Worm (Caenorhabditis elegans) whole organism, late embryonic: Measurements from ENCODE around the gene lec-3.

Experiments
- C08G9.2 ChIP-seq: sonication (generic microtip); optimal IDR thresholded peaks from 2 replicates; lab custom pipeline; 2016; ENCODE audit warnings: mild to moderate bottlenecking, missing genetic modification characterization, moderate library complexity, missing compliant biosample characterization
- C38D4.7 ChIP-seq: fragments of 200-800 bp; sonication (Bioruptor generic); optimal IDR thresholded peaks from 2 replicates; lab custom pipeline; 2018; ENCODE audit warnings: mild to moderate bottlenecking, missing genetic modification characterization, moderate library complexity, missing compliant biosample characterization
- K09A11.1 ChIP-seq: sonication (generic microtip); optimal IDR thresholded peaks from 2 replicates; lab custom pipeline; 2017; ENCODE audit warnings: antibody characterized with exemption, mild to moderate bottlenecking, missing genetic modification characterization, missing compliant biosample characterization; ENCODE audit not compliant: insufficient read depth
- T23F11.4 ChIP-seq: fragments of 200-800 bp; sonication (Bioruptor generic); optimal IDR thresholded peaks from 2 replicates; lab custom pipeline; 2018; ENCODE audit warnings: mild to moderate bottlenecking, missing genetic modification characterization, missing compliant biosample characterization
- Y22D7AL.16 ChIP-seq: sonication (generic microtip); optimal IDR thresholded peaks from 2 replicates; lab custom pipeline; 2016; ENCODE audit warnings: missing genetic modification characterization, missing compliant biosample characterization
- ceh-24 ChIP-seq: sonication (generic microtip); optimal IDR thresholded peaks from 2 replicates; lab custom pipeline; 2016; ENCODE audit warnings: mild to moderate bottlenecking, missing genetic modification characterization, missing compliant biosample characterization
- ceh-6 ChIP-seq: fragments of 200-800 bp; sonication (Bioruptor generic); optimal IDR thresholded peaks from 2 replicates; lab custom pipeline; 2018; ENCODE audit warnings: mild to moderate bottlenecking, missing genetic modification characterization, missing compliant biosample characterization
- dve-1 ChIP-seq: sonication (generic microtip); optimal IDR thresholded peaks from 2 replicates; lab custom pipeline; 2017; ENCODE audit warnings: antibody characterized with exemption, mild to moderate bottlenecking, missing genetic modification characterization, missing compliant biosample characterization
- elt-4 ChIP-seq: sonication (generic microtip); optimal IDR thresholded peaks from 2 replicates; lab custom pipeline; 2016; ENCODE audit warnings: missing genetic modification characterization, missing compliant biosample characterization
- eyg-1 ChIP-seq: sonication (generic microtip); optimal IDR thresholded peaks from 2 replicates; lab custom pipeline; 2016; ENCODE audit warnings: missing genotype, missing genetic modification characterization, missing compliant biosample characterization
- fkh-10 ChIP-seq: fragments of 150-350 bp; optimal IDR thresholded peaks from 2 replicates; lab custom pipeline; 2014; ENCODE audit warnings: missing biosample characterization, missing genetic modification reagents, missing genetic modification characterization
- gmeb-2 ChIP-seq: sonication (generic microtip); optimal IDR thresholded peaks from 2 replicates; lab custom pipeline; 2016; ENCODE audit warnings: missing genetic modification characterization, inconsistent platforms, missing compliant biosample characterization
- hlh-13 ChIP-seq: fragments of 200-800 bp; sonication (Bioruptor generic); optimal IDR thresholded peaks from 2 replicates; lab custom pipeline; 2018; ENCODE audit warnings: mild to moderate bottlenecking, missing genetic modification characterization, missing compliant biosample characterization
- hlh-30 ChIP-seq: sonication (generic microtip); optimal IDR thresholded peaks from 2 replicates; lab custom pipeline; 2017; ENCODE audit warnings: antibody characterized with exemption, missing genetic modification characterization, missing compliant biosample characterization; ENCODE audit not compliant: insufficient read depth
- hlh-8 ChIP-seq: sonication (generic microtip); optimal IDR thresholded peaks from 2 replicates; lab custom pipeline; 2016; ENCODE audit warnings: missing genotype, missing genetic modification characterization, missing compliant biosample characterization
- madf-2 ChIP-seq: sonication (generic microtip); optimal IDR thresholded peaks from 2 replicates; lab custom pipeline; 2017; ENCODE audit warnings: missing genetic modification characterization, missing compliant biosample characterization
- nfya-1 ChIP-seq: sonication (generic microtip); optimal IDR thresholded peaks from 2 replicates; lab custom pipeline; 2017; ENCODE audit warnings: missing genetic modification characterization, mild to moderate bottlenecking, missing compliant biosample characterization, antibody characterized with exemption, moderate library complexity
- nhr-232 ChIP-seq: sonication (generic microtip); optimal IDR thresholded peaks from 2 replicates; lab custom pipeline; 2016; ENCODE audit warnings: missing genetic modification characterization, missing compliant biosample characterization
- odd-2 ChIP-seq: sonication (generic microtip); optimal IDR thresholded peaks from 2 replicates; lab custom pipeline; 2017; ENCODE audit warnings: antibody characterized with exemption, mild to moderate bottlenecking, missing genetic modification characterization, missing compliant biosample characterization
- pag-3 ChIP-seq: sonication (generic microtip); optimal IDR thresholded peaks from 2 replicates; lab custom pipeline; 2016; ENCODE audit warnings: missing compliant biosample characterization, missing genetic modification characterization, borderline replicate concordance
- pha-2 ChIP-seq: sonication (generic microtip); optimal IDR thresholded peaks from 2 replicates; lab custom pipeline; 2017; ENCODE audit warnings: mild to moderate bottlenecking, missing genetic modification characterization, missing compliant biosample characterization
- pha-4 ChIP-seq: fragments of 150-350 bp; optimal IDR thresholded peaks from 2 replicates; lab custom pipeline; 2018; ENCODE audit warnings: missing biosample characterization, missing genetic modification reagents, missing genetic modification characterization
- pros-1 ChIP-seq: fragments of 150-350 bp; optimal IDR thresholded peaks from 2 replicates; lab custom pipeline; 2014; ENCODE audit warnings: missing biosample characterization, missing genetic modification reagents, missing genetic modification characterization
- ref-2 ChIP-seq: sonication (generic microtip); optimal IDR thresholded peaks from 2 replicates; lab custom pipeline; 2016; ENCODE audit warnings: missing genetic modification characterization, missing compliant biosample characterization
- rnt-1 ChIP-seq: sonication (generic microtip); optimal IDR thresholded peaks from 2 replicates; lab custom pipeline; 2016; ENCODE audit warnings: missing genetic modification characterization, missing compliant biosample characterization
- sox-2 ChIP-seq: fragments of 200-800 bp; sonication (Bioruptor generic); IDR thresholded peaks from 2 replicates; pipeline ENCODE4 v1.3.6; 2022; ENCODE audit warnings: missing genetic modification reagents, missing genetic modification characterization, missing compliant biosample characterization
- sox-4 ChIP-seq: sonication (generic microtip); optimal IDR thresholded peaks from 2 replicates; lab custom pipeline; 2017; ENCODE audit warnings: mild to moderate bottlenecking, missing genetic modification characterization, inconsistent platforms, missing compliant biosample characterization
- syd-9 ChIP-seq: sonication (generic microtip); optimal IDR thresholded peaks from 2 replicates; lab custom pipeline; 2016; ENCODE audit warnings: mild to moderate bottlenecking, missing genetic modification characterization, moderate library complexity, missing compliant biosample characterization
- tbx-2 ChIP-seq: sonication (generic microtip); optimal IDR thresholded peaks from 2 replicates; lab custom pipeline; 2016; ENCODE audit warnings: missing genetic modification characterization, missing compliant biosample characterization
- tbx-7 ChIP-seq: sonication (generic microtip); optimal IDR thresholded peaks from 2 replicates; lab custom pipeline; 2016; ENCODE audit warnings: missing genotype, missing genetic modification characterization, missing compliant biosample characterization
- unc-3 ChIP-seq, 2 experiments: fragments of 200-800 bp in 1 of 2; sonication (Bioruptor generic) in 1 of 2; sonication (generic microtip) in 1 of 2; conservative IDR thresholded peaks in 1 of 2; optimal IDR thresholded peaks in 1 of 2; 2 replicates each; pipeline versions ENCODE4 v1.3.6 to Lab custom; 2016 to 2022; ENCODE audit warnings: missing compliant biosample characterization in 2 of 2, missing genetic modification characterization in 2 of 2, missing genetic modification reagents in 1 of 2
- unc-42 ChIP-seq: sonication (generic microtip); optimal IDR thresholded peaks from 2 replicates; lab custom pipeline; 2016; ENCODE audit warnings: missing genotype, missing genetic modification characterization, missing compliant biosample characterization
- unc-55 ChIP-seq: sonication (generic microtip); optimal IDR thresholded peaks from 2 replicates; lab custom pipeline; 2017; ENCODE audit warnings: missing biosample characterization, missing genetic modification reagents, missing genetic modification characterization
- unc-86 ChIP-seq: sonication (generic microtip); optimal IDR thresholded peaks from 2 replicates; lab custom pipeline; 2016; ENCODE audit warnings: missing genetic modification characterization, missing compliant biosample characterization
- zip-5 ChIP-seq: sonication (generic microtip); optimal IDR thresholded peaks from 2 replicates; lab custom pipeline; 2016; ENCODE audit warnings: missing genetic modification characterization, missing compliant biosample characterization

Gene lec-3

DNA sequence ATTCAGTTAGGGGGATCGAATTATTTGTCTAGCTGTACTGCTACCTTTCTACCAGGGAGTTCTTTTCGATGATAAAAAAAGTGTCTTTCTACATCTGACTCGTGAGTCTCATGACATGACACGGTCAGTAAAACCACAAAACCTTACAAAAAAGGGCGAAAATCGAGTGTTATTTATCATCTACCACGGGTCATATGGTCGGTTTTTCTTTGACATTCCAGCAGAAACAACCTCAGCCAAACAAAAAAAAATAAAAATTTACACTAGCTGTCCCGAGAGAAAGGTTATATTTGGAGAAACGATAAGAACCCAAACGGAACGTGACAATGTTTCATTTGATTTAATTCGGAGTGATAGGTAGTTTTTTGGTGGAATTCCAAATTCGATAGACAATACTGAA lies 28.8 kb downstream of the lec-3 start:
- no peak for TF ChIP-seq ceh-24 (tag; lab: Kevin White, UChicago)
- TF ChIP-seq sox-2, result no peak
- TF ChIP-seq T23F11.4 (GFP tag; lab: Kevin White, UChicago), result no peak
- TF ChIP-seq hlh-30 (tag; lab: Kevin White, UChicago), result no peak
- TF ChIP-seq madf-2 (tag; lab: Kevin White, UChicago), result no peak
- TF ChIP-seq hlh-8 (tag; lab: Kevin White, UChicago), result no peak
- no peak for TF ChIP-seq eyg-1 (tag; lab: Kevin White, UChicago)
- no peak for TF ChIP-seq unc-42 (tag; lab: Kevin White, UChicago)
- TF ChIP-seq rnt-1, result no peak
- no peak for TF ChIP-seq nhr-232 (tag; lab: Kevin White, UChicago)
- no peak for TF ChIP-seq gmeb-2
- no peak for TF ChIP-seq unc-55 (GFP tag; lab: Kevin White, UChicago)
- no peak for TF ChIP-seq ceh-6
- TF ChIP-seq tbx-7, result no peak
- TF ChIP-seq elt-4 (tag; lab: Kevin White, UChicago), result no peak
- no peak for TF ChIP-seq pros-1 (tag; lab: Kevin White, UChicago)
- TF ChIP-seq syd-9 (tag; lab: Kevin White, UChicago), result no peak

DNA sequence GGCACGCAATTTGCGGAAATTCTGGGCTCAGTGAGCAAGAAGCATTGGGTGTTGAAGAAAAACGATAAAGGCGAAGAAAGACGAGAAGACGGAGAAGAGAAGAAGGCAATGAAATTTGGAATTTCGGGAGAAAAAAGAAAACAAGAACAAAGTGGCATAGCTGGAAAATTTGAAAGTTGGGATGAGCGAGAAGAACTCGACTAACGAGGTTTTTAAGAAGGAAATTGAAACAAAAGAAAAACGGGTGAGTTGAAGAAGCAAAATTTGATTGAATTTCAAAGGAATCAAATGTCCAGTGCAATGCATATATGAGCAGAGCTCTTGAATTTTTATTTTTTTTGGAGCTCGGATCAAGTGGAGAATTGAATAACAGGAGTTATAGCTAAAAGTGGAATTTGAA lies 30.8 kb downstream of the lec-3 start:
- TF ChIP-seq pha-4 (tag; lab: Kevin White, UChicago), result no peak
- peak; percentile 91 for TF ChIP-seq unc-42 (tag; lab: Kevin White, UChicago)

DNA sequence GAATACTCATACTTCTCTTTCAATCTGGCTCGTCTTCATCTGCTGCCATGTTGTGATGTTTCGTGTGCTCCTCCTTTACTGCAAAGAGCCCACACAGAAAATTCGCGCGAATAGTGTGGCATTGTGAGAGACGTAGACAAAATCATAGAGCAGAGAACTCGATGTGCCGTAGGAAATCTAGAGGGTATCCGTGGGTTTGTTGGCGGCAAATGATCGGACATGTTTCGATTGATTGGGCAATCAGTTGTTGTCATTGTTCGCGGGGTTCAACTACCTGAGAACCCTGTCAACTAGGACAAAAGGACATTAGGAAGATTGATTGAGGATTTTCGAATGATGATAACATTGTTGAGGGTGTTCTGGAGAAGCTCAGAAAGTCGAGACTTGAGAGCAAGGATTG lies 34.1 kb downstream of the lec-3 start:
- TF ChIP-seq sox-4, result no peak
- TF ChIP-seq tbx-7, result no peak
- no peak for TF ChIP-seq hlh-8 (tag; lab: Kevin White, UChicago)
- TF ChIP-seq hlh-30 (tag; lab: Kevin White, UChicago), result no peak
- no peak for TF ChIP-seq tbx-2 (tag; lab: Kevin White, UChicago)
- TF ChIP-seq unc-42 (tag; lab: Kevin White, UChicago), result no peak
- TF ChIP-seq dve-1, result no peak
- peak; percentile 93 for TF ChIP-seq unc-55 (GFP tag; lab: Kevin White, UChicago)
- peak; percentile 35 for TF ChIP-seq rnt-1
- no peak for TF ChIP-seq K09A11.1 (tag; lab: Kevin White, UChicago)

DNA sequence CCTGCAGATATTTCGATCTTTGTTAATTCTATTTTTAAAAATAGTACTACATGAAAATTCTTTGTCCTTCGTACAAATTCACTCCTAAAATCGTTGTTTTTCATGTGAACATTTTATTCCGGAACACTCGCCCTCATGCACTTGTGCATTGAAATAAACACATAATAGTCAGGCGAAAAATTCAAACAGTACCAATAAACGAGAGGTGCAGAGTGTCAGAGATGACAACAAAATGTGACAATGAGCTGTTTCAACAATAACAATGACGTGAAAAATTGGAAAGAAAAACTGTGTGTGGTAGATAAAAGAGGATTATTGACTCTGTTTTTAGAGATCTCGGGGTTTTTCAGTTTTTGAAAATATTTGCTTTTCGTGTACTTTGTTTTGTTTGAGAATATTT lies 37.3 kb downstream of the lec-3 start, which contains the start of gene F52H3.6:
Gene F52H3.6 (minus strand): TSS at position 228 of the 400 bp plus-strand sequence.
- TF ChIP-seq zip-5 (no peak), unc-42 (tag; lab: Kevin White, UChicago) (no peak), unc-86 (tag; lab: Kevin White, UChicago) (no peak), Y22D7AL.16 (no peak), unc-3 (GFP tag; conservative IDR thresholded peaks at IDR 0.05; lab: Robert Waterston, UW) (no peak), unc-3 (tag; optimal IDR thresholded peaks at IDR 0.05; lab: Kevin White, UChicago) (no peak), fkh-10 (GFP tag; lab: Kevin White, UChicago) (no peak), sox-4 (no peak), hlh-13 (GFP tag; lab: Kevin White, UChicago) (no peak), madf-2 (tag; lab: Kevin White, UChicago) (no peak), eyg-1 (tag; lab: Kevin White, UChicago) (no peak), odd-2 (tag; lab: Kevin White, UChicago) (no peak), C08G9.2 (tag; lab: Kevin White, UChicago) (no peak), C38D4.7 (GFP tag; lab: Kevin White, UChicago) (no peak), pha-4 (tag; lab: Kevin White, UChicago) (no peak), pha-2 (tag; lab: Kevin White, UChicago) (no peak), pag-3 (tag; lab: Kevin White, UChicago) (no peak), nhr-232 (tag; lab: Kevin White, UChicago) (no peak), nfya-1 (tag; lab: Kevin White, UChicago) (no peak), ref-2 (no peak)
